Worm (Caenorhabditis elegans) whole organism, mixed stage, embryonic: ENCODE measurements around the gene irld-12.

ENCODE experiments used
- blmp-1 ChIP-seq: fragments of 150-350 bp; optimal IDR thresholded peaks from 2 replicates; lab custom pipeline; 2014; ENCODE audit warnings: missing biosample characterization, missing genetic modification characterization
- ces-1 ChIP-seq: fragments of 150-350 bp; optimal IDR thresholded peaks from 2 replicates; lab custom pipeline; 2014; ENCODE audit warnings: missing biosample characterization, missing genetic modification reagents, missing genetic modification characterization
- drap-1 ChIP-seq: fragments of 200-800 bp; sonication (Bioruptor generic); optimal IDR thresholded peaks from 3 replicates; lab custom pipeline; 2018; ENCODE audit warnings: mild to moderate bottlenecking, missing genetic modification characterization, missing compliant biosample characterization
- elt-3 ChIP-seq: fragments of 150-350 bp; optimal IDR thresholded peaks from 2 replicates; lab custom pipeline; 2014; ENCODE audit warnings: missing biosample characterization, missing genetic modification characterization
- lin-13 ChIP-seq: fragments of 150-350 bp; optimal IDR thresholded peaks from 2 replicates; lab custom pipeline; 2014; ENCODE audit warnings: missing biosample characterization, missing genetic modification characterization
- mep-1 ChIP-seq: fragments of 150-350 bp; optimal IDR thresholded peaks from 2 replicates; lab custom pipeline; 2017; ENCODE audit warnings: missing biosample characterization, missing genetic modification reagents, missing genetic modification characterization, inconsistent platforms
- nhr-12 ChIP-seq: fragments of 150-350 bp; optimal IDR thresholded peaks from 2 replicates; lab custom pipeline; 2014; ENCODE audit warnings: missing biosample characterization, missing genetic modification characterization
- nhr-28 ChIP-seq: fragments of 150-350 bp; optimal IDR thresholded peaks from 2 replicates; lab custom pipeline; 2014; ENCODE audit warnings: missing biosample characterization, missing genetic modification characterization
- nhr-76 ChIP-seq: sonication (generic microtip); optimal IDR thresholded peaks from 2 replicates; lab custom pipeline; 2017; ENCODE audit warnings: missing biosample characterization, missing genetic modification characterization
- snpc-4 ChIP-seq: fragments of 150-350 bp; optimal IDR thresholded peaks from 2 replicates; lab custom pipeline; 2014; ENCODE audit warnings: missing biosample characterization, missing genetic modification characterization
- unc-62 ChIP-seq: fragments of 150-350 bp; optimal IDR thresholded peaks from 2 replicates; lab custom pipeline; 2014; ENCODE audit warnings: missing biosample characterization, missing genetic modification reagents, missing genetic modification characterization
- ztf-11 ChIP-seq: fragments of 150-350 bp; optimal IDR thresholded peaks from 2 replicates; lab custom pipeline; 2014; ENCODE audit warnings: missing biosample characterization, missing genetic modification characterization

DNA sequence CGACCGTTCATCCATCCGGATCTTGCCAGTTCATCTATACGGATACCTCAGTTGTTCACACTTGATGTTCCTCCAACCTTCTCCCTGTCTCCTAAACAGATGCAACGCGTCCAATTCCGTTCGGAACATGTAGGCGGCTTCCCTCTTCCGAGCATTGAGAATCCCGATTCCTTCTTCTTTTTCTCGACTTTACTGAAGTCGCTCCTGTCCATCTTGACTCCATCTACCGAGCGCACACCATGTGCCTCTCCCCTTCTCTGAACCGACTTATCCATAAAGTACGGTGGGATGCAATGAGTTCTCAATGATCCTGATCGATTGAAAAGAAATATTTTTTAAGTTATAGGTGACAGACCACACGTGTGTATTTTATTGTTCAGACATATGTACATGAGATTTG is 29.1 kb downstream of the irld-12 start:
- TF ChIP-seq unc-62: no peak
- TF ChIP-seq nhr-76: no peak
- TF ChIP-seq ces-1: no peak
- no peak for TF ChIP-seq nhr-12
- TF ChIP-seq elt-3 (tag; lab: Kevin White, UChicago): no peak
- no peak for TF ChIP-seq mep-1 (tag; lab: Kevin White, UChicago)
- TF ChIP-seq nhr-28: no peak
- no peak for TF ChIP-seq blmp-1
- no peak for TF ChIP-seq ztf-11 (tag; lab: Kevin White, UChicago)
- no peak for TF ChIP-seq snpc-4 (tag; lab: Kevin White, UChicago)
- TF ChIP-seq lin-13: no peak
- no peak for TF ChIP-seq drap-1 (GFP tag; lab: Kevin White, UChicago)
